Worm (Caenorhabditis elegans) whole organism, L1 larva: Measurements from ENCODE around the gene cyp-29A4.

ENCODE experiments used
- blmp-1 ChIP-seq: fragments of 150-350 bp; optimal IDR thresholded peaks from 2 replicates; lab custom pipeline; 2014; ENCODE audit warnings: missing biosample characterization, missing genetic modification characterization
- lin-35 ChIP-seq, 2 experiments: fragments of 150-350 bp; optimal IDR thresholded peaks; 2 replicates each; lab custom pipeline; 2014; ENCODE audit warnings: missing biosample characterization in 2 of 2, missing genetic modification characterization in 2 of 2, missing genetic modification reagents in 2 of 2
- lir-3 ChIP-seq: sonication (generic microtip); optimal IDR thresholded peaks from 2 replicates; lab custom pipeline; 2016; ENCODE audit warnings: mild to moderate bottlenecking, missing genetic modification characterization, moderate library complexity, missing compliant biosample characterization; ENCODE audit not compliant: poor library complexity
- lsy-2 ChIP-seq, 2 experiments: fragments of 150-350 bp; optimal IDR thresholded peaks; 2 replicates each; lab custom pipeline; 2014; ENCODE audit warnings: missing biosample characterization in 2 of 2, missing genetic modification characterization in 2 of 2
- mab-9 ChIP-seq: fragments of 200-800 bp; sonication (Bioruptor generic); IDR thresholded peaks from 2 replicates; pipeline ENCODE4 v1.3.6; 2022; ENCODE audit warnings: missing genetic modification reagents, missing genetic modification characterization, missing compliant biosample characterization
- nhr-11 ChIP-seq: fragments of 150-350 bp; optimal IDR thresholded peaks from 2 replicates; lab custom pipeline; 2014; ENCODE audit warnings: missing biosample characterization, missing genetic modification characterization
- skn-1 ChIP-seq: fragments of 150-350 bp; optimal IDR thresholded peaks from 2 replicates; lab custom pipeline; 2014; ENCODE audit warnings: missing biosample characterization, missing genetic modification characterization
- snpc-4 ChIP-seq: fragments of 150-350 bp; optimal IDR thresholded peaks from 2 replicates; lab custom pipeline; 2014; ENCODE audit warnings: missing biosample characterization, missing genetic modification characterization

DNA sequence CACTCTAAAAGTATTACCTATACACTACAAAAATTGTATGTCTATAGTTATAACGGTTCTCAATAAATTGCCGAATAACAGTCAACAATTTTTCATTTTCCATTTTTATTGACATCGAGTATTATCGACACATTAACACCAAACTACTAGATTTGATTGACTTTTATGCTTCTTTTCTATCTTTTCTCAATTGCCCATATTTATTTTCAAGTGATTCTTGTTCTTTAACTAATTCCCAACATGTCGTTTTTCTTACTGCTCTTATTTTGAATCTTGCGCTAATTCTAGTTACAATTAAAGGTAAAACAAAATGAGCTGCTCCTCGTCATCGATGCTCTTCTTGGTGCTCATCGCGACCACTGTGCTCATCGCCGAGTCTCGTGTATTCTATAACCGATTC, 23.4 kb downstream of the cyp-29A4 start, which contains the start of gene cthd-1:
- TF ChIP-seq nhr-11 (tag; lab: Kevin White, UChicago) (no peak), blmp-1 (no peak), lin-35 (GFP tag; optimal IDR thresholded peaks at IDR 0.05; lab: Kevin White, UChicago) (no peak), snpc-4 (no peak), skn-1 (no peak), mab-9 (no peak), lsy-2 (tag; optimal IDR thresholded peaks at IDR 0.05; lab: Kevin White, UChicago) (no peak), lir-3 (tag; lab: Kevin White, UChicago) (no peak)
